ENCODE assay signal across 3 fruit fly cellular contexts in genomic region chr2L:20328569-20328968, dm6.
TF ChIP-seq lines count a peak whose summit lies in the region.

No protein-coding gene starts in this region.

- no peak for TF ChIP-seq CTCF in whole organism, embryonic (GFP tag; optimal IDR thresholded peaks at IDR 0.05; lab: Kevin White, UChicago)

TF ChIP-seq in whole organism, embryonic, 481 proteins besides CTCF, POLR2A, EP300 and RAD21:
- TF ChIP-seq CG2199 (GFP tag; IDR thresholded peaks at IDR 0.05; lab: Robert Waterston, UW) (0 out of 3 replicates have a peak, but pooled peaks have one; percentile 30), Drgx (GFP tag; IDR thresholded peaks at IDR 0.05; lab: Robert Waterston, UW) (peak; percentile 72), bsh (GFP tag; optimal IDR thresholded peaks at IDR 0.05; lab: Kevin White, UChicago) (peak in 1 of 2 experiments; percentile 4), dm (GFP tag; optimal IDR thresholded peaks at IDR 0.05; lab: Kevin White, UChicago) (no peak)

TF ChIP-seq in whole organism, prepupa, 60 proteins besides CTCF, POLR2A, EP300 and RAD21:
- TF ChIP-seq eg (GFP tag; IDR thresholded peaks at IDR 0.05; lab: Robert Waterston, UW) (peak; percentile 66; the same call in 2 of the 3 replicates), fd59A (GFP tag; optimal IDR thresholded peaks at IDR 0.05; lab: Kevin White, UChicago) (no peak), acj6 (GFP tag; optimal IDR thresholded peaks at IDR 0.05; lab: Kevin White, UChicago) (peak; percentile 5), Lpt (GFP tag; optimal IDR thresholded peaks at IDR 0.05; lab: Kevin White, UChicago) (peak; percentile 12), CG6276 (GFP tag; optimal IDR thresholded peaks at IDR 0.05; lab: Kevin White, UChicago) (peak; percentile 49), CG32006 (GFP tag; optimal IDR thresholded peaks at IDR 0.05; lab: Kevin White, UChicago) (peak; percentile 67), CG4318 (GFP tag; optimal IDR thresholded peaks at IDR 0.05; lab: Kevin White, UChicago) (peak; percentile 34), Gug (GFP tag; IDR thresholded peaks at IDR 0.05; lab: Robert Waterston, UW) (peak; percentile 52; the same call in 1 of the 2 replicates), cyc (GFP tag; optimal IDR thresholded peaks at IDR 0.05; lab: Kevin White, UChicago) (no peak), CG3919 (GFP tag; optimal IDR thresholded peaks at IDR 0.05; lab: Kevin White, UChicago) (no peak), esn (GFP tag; optimal IDR thresholded peaks at IDR 0.05; lab: Kevin White, UChicago) (no peak), topi (GFP tag; optimal IDR thresholded peaks at IDR 0.05; lab: Kevin White, UChicago) (no peak), CG31627 (GFP tag; optimal IDR thresholded peaks at IDR 0.05; lab: Kevin White, UChicago) (no peak), achi (GFP tag; optimal IDR thresholded peaks at IDR 0.05; lab: Kevin White, UChicago) (peak; percentile 46), Sox14 (GFP tag; optimal IDR thresholded peaks at IDR 0.05; lab: Kevin White, UChicago) (peak; percentile 19), pdm3 (GFP tag; optimal IDR thresholded peaks at IDR 0.05; lab: Kevin White, UChicago) (no peak), CG9139 (GFP tag; optimal IDR thresholded peaks at IDR 0.05; lab: Kevin White, UChicago) (no peak), Eip75B (GFP tag; optimal IDR thresholded peaks at IDR 0.05; lab: Kevin White, UChicago) (no peak), CG10631 (GFP tag; optimal IDR thresholded peaks at IDR 0.05; lab: Kevin White, UChicago) (peak; percentile 25), CG16779 (tag; optimal IDR thresholded peaks at IDR 0.05; lab: Kevin White, UChicago) (no peak), CG8119 (GFP tag; IDR thresholded peaks at IDR 0.05; lab: Robert Waterston, UW) (peak; percentile 59), CG15336 (GFP tag; IDR thresholded peaks at IDR 0.05; lab: Robert Waterston, UW) (peak; percentile 59; the same call in 1 of the 2 replicates), Met (GFP tag; optimal IDR thresholded peaks at IDR 0.05; lab: Kevin White, UChicago) (no peak), spab (GFP tag; optimal IDR thresholded peaks at IDR 0.05; lab: Kevin White, UChicago) (no peak)

TF ChIP-seq in whole organism, pupa, 21 proteins besides CTCF, POLR2A, EP300 and RAD21:
- TF ChIP-seq CG4496 (GFP tag; IDR thresholded peaks at IDR 0.05; lab: Robert Waterston, UW) (peak; percentile 81; the same call in 2 of the 3 replicates), CG8301 (tag; optimal IDR thresholded peaks at IDR 0.05; lab: Kevin White, UChicago) (peak; percentile 84), CG32121 (GFP tag; IDR thresholded peaks at IDR 0.05; lab: Robert Waterston, UW) (peak; percentile 53; the same call in 1 of the 2 replicates), D1 (tag; optimal IDR thresholded peaks at IDR 0.05; lab: Kevin White, UChicago) (no peak), CG14655 (GFP tag; optimal IDR thresholded peaks at IDR 0.05; lab: Kevin White, UChicago) (peak; percentile 80), CG9948 (tag; optimal IDR thresholded peaks at IDR 0.05; lab: Kevin White, UChicago) (no peak), Pif1A (GFP tag; optimal IDR thresholded peaks at IDR 0.05; lab: Kevin White, UChicago) (peak; percentile 29), gl (tag; optimal IDR thresholded peaks at IDR 0.05; lab: Kevin White, UChicago) (no peak), fd96Ca (GFP tag; IDR thresholded peaks at IDR 0.05; lab: Robert Waterston, UW) (peak; percentile 76)

Comparison
In these comparisons a context has a peak if more than half of its experiments do, and no peak if none do; other contexts are left out.
1. Of the 7 proteins assayed by ChIP-seq in both whole organism, embryonic and whole organism, prepupa: peak only in whole organism, embryonic: none; only in whole organism, prepupa: Gug and Lpt; in both: none; in neither: 5.